Fruit fly (Drosophila melanogaster): Measurements from ENCODE around the gene sba.

The sba gene

dm6 chr3R:23969449-23969848 is 46.7 kb upstream of the sba start (continued):
- no peak for TF ChIP-seq crp (GFP tag; optimal IDR thresholded peaks at IDR 0.05)
- TF ChIP-seq CG18764 (GFP tag; optimal IDR thresholded peaks at IDR 0.05) = no peak
- peak; percentile 55 for TF ChIP-seq CoRest (tag; optimal IDR thresholded peaks at IDR 0.05)
- no peak for TF ChIP-seq CG8478 (optimal IDR thresholded peaks at IDR 0.05)
- TF ChIP-seq CG6854 (GFP tag; optimal IDR thresholded peaks at IDR 0.05) = no peak
- TF ChIP-seq CG13296 (GFP tag; optimal IDR thresholded peaks at IDR 0.05) = peak; percentile 57
- no peak for TF ChIP-seq ac (GFP tag; optimal IDR thresholded peaks at IDR 0.05)
- peak; percentile 42; the same call in 1 of the 2 replicates for TF ChIP-seq CG17328 (GFP tag; IDR thresholded peaks at IDR 0.05)
- no peak for TF ChIP-seq CG8089 (GFP tag; optimal IDR thresholded peaks at IDR 0.05)
- no peak for TF ChIP-seq CkIIα-i1 (GFP tag; IDR thresholded peaks at IDR 0.05)
- no peak for TF ChIP-seq p53 (GFP tag; optimal IDR thresholded peaks at IDR 0.05)
- peak; percentile 38; the same call in 1 of the 2 replicates for TF ChIP-seq H2.0 (GFP tag; IDR thresholded peaks at IDR 0.05)
- TF ChIP-seq abd-A (tag; optimal IDR thresholded peaks at IDR 0.05) = peak; percentile 20
- TF ChIP-seq ftz-f1 (GFP tag; optimal IDR thresholded peaks at IDR 0.05) = no peak
- no peak for TF ChIP-seq prd (optimal IDR thresholded peaks at IDR 0.05)
- peak; percentile 67 for TF ChIP-seq prd (GFP tag; IDR thresholded peaks at IDR 0.05)
- peak; percentile 32 for TF ChIP-seq CG10147 (GFP tag; optimal IDR thresholded peaks at IDR 0.05)
- TF ChIP-seq Hr51 (GFP tag; optimal IDR thresholded peaks at IDR 0.05) = peak in 1 of 2 experiments; percentile 71
- no peak for TF ChIP-seq CG6791 (GFP tag; IDR thresholded peaks at IDR 0.05; ENCODE audit: partially characterized antibody)
- no peak for TF ChIP-seq ro (GFP tag; IDR thresholded peaks at IDR 0.05)
- TF ChIP-seq caup (GFP tag; optimal IDR thresholded peaks at IDR 0.05; ENCODE audit: severe bottlenecking) = peak; percentile 18
- no peak for TF ChIP-seq Atf3 (GFP tag; optimal IDR thresholded peaks at IDR 0.05)
- peak; percentile 17; the same call in 1 of the 2 replicates for TF ChIP-seq sens-2 (GFP tag; IDR thresholded peaks at IDR 0.05)
- TF ChIP-seq hbn (GFP tag; IDR thresholded peaks at IDR 0.05; ENCODE audit: partially characterized antibody) = no peak

dm6 chr3R:23964913-23965718 is 42.3 kb upstream of the sba start:
- TF ChIP-seq dimm (GFP tag; IDR thresholded peaks at IDR 0.05) (no peak), ci (GFP tag; IDR thresholded peaks at IDR 0.05) (peak; percentile 41; the same call in 2 of the 3 replicates), Deaf1 (tag; optimal IDR thresholded peaks at IDR 0.05) (peak; percentile 73), bowl (GFP tag; IDR thresholded peaks at IDR 0.05) (no peak), grn (GFP tag; optimal IDR thresholded peaks at IDR 0.05) (no peak), CG1832 (GFP tag; optimal IDR thresholded peaks at IDR 0.05) (peak; percentile 56), Atf6 (GFP tag; IDR thresholded peaks at IDR 0.05) (no peak), scrt (GFP tag; optimal IDR thresholded peaks at IDR 0.05) (peak; percentile 74), H2.0 (GFP tag; IDR thresholded peaks at IDR 0.05) (no peak), CG42726 (GFP tag; IDR thresholded peaks at IDR 0.05; ENCODE audit: partially characterized antibody) (no peak), CG9876 (GFP tag; optimal IDR thresholded peaks at IDR 0.05) (no peak), CG34422 (GFP tag; IDR thresholded peaks at IDR 0.05) (no peak), Tbp (GFP tag; optimal IDR thresholded peaks at IDR 0.05) (no peak), Trl (optimal IDR thresholded peaks at IDR 0.05) (peak; percentile 67 to 81), Trl (GFP tag; optimal IDR thresholded peaks at IDR 0.05) (no peak), chif (GFP tag; optimal IDR thresholded peaks at IDR 0.05) (no peak), CG10565 (GFP tag; optimal IDR thresholded peaks at IDR 0.05) (no peak), ewg (GFP tag; optimal IDR thresholded peaks at IDR 0.05) (peak; percentile 76), CG12769 (tag; optimal IDR thresholded peaks at IDR 0.05) (peak; percentile 61), hkb (optimal IDR thresholded peaks at IDR 0.05) (no peak), hkb (GFP tag; IDR thresholded peaks at IDR 0.05) (0 out of 2 replicates have a peak, but pooled peaks have one; percentile 8), Dbx (GFP tag; IDR thresholded peaks at IDR 0.05) (no peak), prd (optimal IDR thresholded peaks at IDR 0.05) (no peak), prd (GFP tag; IDR thresholded peaks at IDR 0.05) (no peak), esg (GFP tag; conservative IDR thresholded peaks at IDR 0.05) (no peak), CG12104 (GFP tag; optimal IDR thresholded peaks at IDR 0.05) (no peak), onecut (GFP tag; IDR thresholded peaks at IDR 0.05) (peak; percentile 57; the same call in 1 of the 2 replicates), so (GFP tag; IDR thresholded peaks at IDR 0.05) (0 out of 3 replicates have a peak, but pooled peaks have one; percentile 6), Mes4 (GFP tag; optimal IDR thresholded peaks at IDR 0.05) (no peak)

All from whole organism, embryonic.